Worm (Caenorhabditis elegans) whole organism, late embryonic: ENCODE results near the gene F53B1.3.

Experiments used
- ceh-30 ChIP-seq: fragments of 150-350 bp; optimal IDR thresholded peaks from 2 replicates; lab custom pipeline; 2014; ENCODE audit warnings: missing biosample characterization, missing genetic modification characterization
- ceh-31 ChIP-seq: sonication (generic microtip); optimal IDR thresholded peaks from 2 replicates; lab custom pipeline; 2016; ENCODE audit warnings: missing genetic modification characterization, missing compliant biosample characterization
- odd-2 ChIP-seq: sonication (generic microtip); optimal IDR thresholded peaks from 2 replicates; lab custom pipeline; 2017; ENCODE audit warnings: antibody characterized with exemption, mild to moderate bottlenecking, missing genetic modification characterization, missing compliant biosample characterization
- ztf-16 ChIP-seq: sonication (generic microtip); optimal IDR thresholded peaks from 2 replicates; lab custom pipeline; 2017; ENCODE audit warnings: missing genetic modification characterization, missing compliant biosample characterization

Gene F53B1.3

DNA sequence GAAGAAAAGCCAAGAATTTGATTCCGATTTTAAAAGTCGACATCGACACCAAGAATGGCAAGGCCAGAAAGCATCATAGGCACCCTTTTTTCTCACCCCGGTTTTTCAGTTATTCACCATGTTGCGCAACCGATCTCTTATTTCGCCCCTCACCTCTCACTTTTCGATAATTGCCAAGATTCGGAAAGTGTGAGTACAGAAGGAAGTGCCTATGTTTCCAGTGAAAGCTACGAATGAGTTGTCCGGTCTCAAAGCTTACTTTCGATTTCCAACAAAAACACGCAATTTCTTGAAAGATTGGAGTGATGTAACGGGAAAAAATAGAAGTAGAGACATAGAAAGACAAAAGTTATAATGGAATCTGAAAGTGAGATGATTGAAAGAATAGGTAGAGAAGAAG, 48.4 kb downstream of the F53B1.3 start:
- no peak for TF ChIP-seq ceh-31 (tag; lab: Kevin White, UChicago)
- TF ChIP-seq ztf-16: no peak
- no peak for TF ChIP-seq ceh-30 (tag; lab: Kevin White, UChicago)
- TF ChIP-seq odd-2 (tag; lab: Kevin White, UChicago): no peak
